Fruit fly (Drosophila melanogaster): Measurements from ENCODE around the gene mre11.
A peak's percentile ranks its signal among the peaks of the same experiment; 100 is the strongest.

Gene mre11

dm6 chr2L:11271622-11272282, 10.1 kb upstream of the mre11 start (continued):
- TF ChIP-seq CG1529 (GFP tag; optimal IDR thresholded peaks at IDR 0.05): no peak
- TF ChIP-seq CG16779 (GFP tag; IDR thresholded peaks at IDR 0.05): no peak
- peak; percentile 54; the same call in 1 of the 3 replicates for TF ChIP-seq CG6175 (GFP tag; IDR thresholded peaks at IDR 0.05)
- TF ChIP-seq CG11093 (GFP tag; IDR thresholded peaks at IDR 0.05): no peak
- no peak for TF ChIP-seq sisA (GFP tag; IDR thresholded peaks at IDR 0.05)
- no peak for TF ChIP-seq fd3F (GFP tag; optimal IDR thresholded peaks at IDR 0.05)
- peak; percentile 34 for TF ChIP-seq Meics (GFP tag; optimal IDR thresholded peaks at IDR 0.05)
- TF ChIP-seq odd (GFP tag; optimal IDR thresholded peaks at IDR 0.05): no peak
- no peak for TF ChIP-seq dmrt11E (tag; optimal IDR thresholded peaks at IDR 0.05)
- TF ChIP-seq seq (GFP tag; IDR thresholded peaks at IDR 0.05): no peak
- peak; percentile 64 for TF ChIP-seq Fer1 (GFP tag; optimal IDR thresholded peaks at IDR 0.05)
- TF ChIP-seq corto (GFP tag; optimal IDR thresholded peaks at IDR 0.05): no peak
- no peak for TF ChIP-seq CG11504 (tag; optimal IDR thresholded peaks at IDR 0.05)
- no peak for TF ChIP-seq tin (GFP tag; optimal IDR thresholded peaks at IDR 0.05)
- TF ChIP-seq CG2889 (GFP tag; IDR thresholded peaks at IDR 0.05): no peak
- no peak for TF ChIP-seq Elba2 (GFP tag; optimal IDR thresholded peaks at IDR 0.05)
- peak; percentile 73 for TF ChIP-seq ftz-f1 (GFP tag; optimal IDR thresholded peaks at IDR 0.05)
- no peak for TF ChIP-seq Dll (GFP tag; IDR thresholded peaks at IDR 0.05; ENCODE audit: partially characterized antibody)
- TF ChIP-seq CG4282 (GFP tag; optimal IDR thresholded peaks at IDR 0.05): no peak
- peak; percentile 57 for TF ChIP-seq CG7928 (GFP tag; optimal IDR thresholded peaks at IDR 0.05)
- TF ChIP-seq CG15514 (GFP tag; optimal IDR thresholded peaks at IDR 0.05): peak; percentile 82
- TF ChIP-seq sna (GFP tag; IDR thresholded peaks at IDR 0.05; ENCODE audit: partially characterized antibody): no peak
- no peak for TF ChIP-seq dysf (GFP tag; IDR thresholded peaks at IDR 0.05)
- no peak for TF ChIP-seq Doc2 (GFP tag; IDR thresholded peaks at IDR 0.05)
- no peak for TF ChIP-seq bigmax (GFP tag; optimal IDR thresholded peaks at IDR 0.05)
- no peak for TF ChIP-seq salm (tag; optimal IDR thresholded peaks at IDR 0.05)
- no peak for TF ChIP-seq CG12236 (GFP tag; optimal IDR thresholded peaks at IDR 0.05)
- TF ChIP-seq gfzf (GFP tag; optimal IDR thresholded peaks at IDR 0.05): no peak
- no peak for TF ChIP-seq onecut (GFP tag; IDR thresholded peaks at IDR 0.05)
- TF ChIP-seq zen (tag; optimal IDR thresholded peaks at IDR 0.05): no peak
- no peak for TF ChIP-seq CG11723 (GFP tag; optimal IDR thresholded peaks at IDR 0.05)
- TF ChIP-seq nom (GFP tag; optimal IDR thresholded peaks at IDR 0.05): peak; percentile 49
- 0 out of 2 replicates have a peak, but pooled peaks have one; percentile 33 for TF ChIP-seq stc (GFP tag; IDR thresholded peaks at IDR 0.05)
- TF ChIP-seq trem (tag; optimal IDR thresholded peaks at IDR 0.05): no peak
- TF ChIP-seq CG9215 (GFP tag; IDR thresholded peaks at IDR 0.05): no peak
- no peak for TF ChIP-seq Gug (GFP tag; IDR thresholded peaks at IDR 0.05)
- TF ChIP-seq CG3847 (GFP tag; IDR thresholded peaks at IDR 0.05): no peak
- TF ChIP-seq tup (GFP tag; optimal IDR thresholded peaks at IDR 0.05): no peak
- no peak for TF ChIP-seq ato (GFP tag; IDR thresholded peaks at IDR 0.05; ENCODE audit: partially characterized antibody)
- no peak for TF ChIP-seq HHEX (GFP tag; optimal IDR thresholded peaks at IDR 0.05)
- no peak for TF ChIP-seq CG3407 (GFP tag; optimal IDR thresholded peaks at IDR 0.05)
- no peak for TF ChIP-seq fd102C (GFP tag; optimal IDR thresholded peaks at IDR 0.05)
- TF ChIP-seq CG1233 (GFP tag; optimal IDR thresholded peaks at IDR 0.05): no peak
- TF ChIP-seq exex (tag; optimal IDR thresholded peaks at IDR 0.05): peak; percentile 82
- TF ChIP-seq Lhr (GFP tag; optimal IDR thresholded peaks at IDR 0.05): no peak
- no peak for TF ChIP-seq CG2199 (GFP tag; IDR thresholded peaks at IDR 0.05)
- no peak for TF ChIP-seq CG7372 (GFP tag; IDR thresholded peaks at IDR 0.05)
- TF ChIP-seq Abd-B (GFP tag; optimal IDR thresholded peaks at IDR 0.05): no peak
- TF ChIP-seq pb (GFP tag; optimal IDR thresholded peaks at IDR 0.05): peak; percentile 18
- no peak for TF ChIP-seq Rx (GFP tag; IDR thresholded peaks at IDR 0.05)

Measured in whole organism, embryonic.